Worm (Caenorhabditis elegans) whole organism, L2 larva: Measurements from ENCODE around the gene cutl-11.
A peak's percentile ranks its signal among the peaks of the same experiment; 100 is the strongest.

Source experiments
- C34F6.9 ChIP-seq: fragments of 150-350 bp; optimal IDR thresholded peaks from 2 replicates; lab custom pipeline; 2014; ENCODE audit warnings: missing biosample characterization, missing genetic modification characterization
- F13H6.1 ChIP-seq: sonication (generic microtip); optimal IDR thresholded peaks from 2 replicates; lab custom pipeline; 2016; ENCODE audit warnings: missing genetic modification characterization, missing compliant biosample characterization
- R02D3.7 ChIP-seq: fragments of 150-350 bp; optimal IDR thresholded peaks from 2 replicates; lab custom pipeline; 2014; ENCODE audit warnings: missing biosample characterization, missing genetic modification characterization
- Y55F3AM.14 ChIP-seq: fragments of 200-800 bp; sonication (Bioruptor generic); optimal IDR thresholded peaks from 2 replicates; lab custom pipeline; 2018; ENCODE audit warnings: mild to moderate bottlenecking, missing genetic modification characterization, missing compliant biosample characterization
- ZK546.5 ChIP-seq: sonication (generic microtip); optimal IDR thresholded peaks from 2 replicates; lab custom pipeline; 2017; ENCODE audit warnings: missing biosample characterization, missing genetic modification characterization
- alr-1 ChIP-seq: fragments of 150-350 bp; optimal IDR thresholded peaks from 2 replicates; lab custom pipeline; 2014; ENCODE audit warnings: missing biosample characterization, missing genetic modification characterization
- aly-2 ChIP-seq: fragments of 150-350 bp; optimal IDR thresholded peaks from 2 replicates; lab custom pipeline; 2014; ENCODE audit warnings: missing biosample characterization, missing genetic modification characterization
- ama-1 ChIP-seq: fragments of 150-350 bp; optimal IDR thresholded peaks from 2 replicates; lab custom pipeline; 2018; ENCODE audit warnings: inconsistent platforms
- blmp-1 ChIP-seq: sonication (generic microtip); optimal IDR thresholded peaks from 2 replicates; lab custom pipeline; 2017; ENCODE audit warnings: missing genetic modification characterization, mild to moderate bottlenecking, missing compliant biosample characterization, antibody characterized with exemption, moderate library complexity; ENCODE audit not compliant: insufficient read depth
- ceh-16 ChIP-seq: fragments of 150-350 bp; optimal IDR thresholded peaks from 2 replicates; lab custom pipeline; 2014; ENCODE audit warnings: missing biosample characterization, missing genetic modification characterization
- ceh-82 ChIP-seq: fragments of 150-350 bp; optimal IDR thresholded peaks from 2 replicates; lab custom pipeline; 2014; ENCODE audit warnings: missing biosample characterization, missing genetic modification characterization
- crh-2 ChIP-seq: sonication (generic microtip); optimal IDR thresholded peaks from 2 replicates; lab custom pipeline; 2017; ENCODE audit warnings: missing biosample characterization, missing genetic modification characterization
- dmd-4 ChIP-seq: sonication (generic microtip); optimal IDR thresholded peaks from 2 replicates; lab custom pipeline; 2017; ENCODE audit warnings: missing biosample characterization, missing genetic modification characterization
- egl-27 ChIP-seq: sonication (generic microtip); optimal IDR thresholded peaks from 3 replicates; lab custom pipeline; 2017; ENCODE audit warnings: missing biosample characterization, missing genetic modification reagents, missing genetic modification characterization
- elt-1 ChIP-seq: fragments of 150-350 bp; optimal IDR thresholded peaks from 2 replicates; lab custom pipeline; 2014; ENCODE audit warnings: missing biosample characterization, missing genetic modification characterization
- elt-3 ChIP-seq: sonication (generic microtip); optimal IDR thresholded peaks from 2 replicates; lab custom pipeline; 2017; ENCODE audit warnings: missing biosample characterization, missing genetic modification characterization
- fos-1 ChIP-seq: fragments of 150-350 bp; optimal IDR thresholded peaks from 2 replicates; lab custom pipeline; 2014; ENCODE audit warnings: missing biosample characterization, missing genetic modification characterization
- gmeb-1 ChIP-seq: fragments of 150-350 bp; optimal IDR thresholded peaks from 2 replicates; lab custom pipeline; 2014; ENCODE audit warnings: missing biosample characterization, missing genetic modification characterization
- lin-11 ChIP-seq: fragments of 150-350 bp; sonication (generic microtip); optimal IDR thresholded peaks from 2 replicates; lab custom pipeline; 2014; ENCODE audit warnings: missing biosample characterization, missing genetic modification characterization, inconsistent platforms, mixed read lengths
- lin-13 ChIP-seq: fragments of 150-350 bp; optimal IDR thresholded peaks from 2 replicates; lab custom pipeline; 2014; ENCODE audit warnings: missing biosample characterization, missing genetic modification reagents, missing genetic modification characterization
- lin-39 ChIP-seq: fragments of 150-350 bp; optimal IDR thresholded peaks from 2 replicates; lab custom pipeline; 2014; ENCODE audit warnings: missing biosample characterization, missing genetic modification reagents, missing genetic modification characterization
- lsy-2 ChIP-seq, 2 experiments: fragments of 150-350 bp in 1 of 2; sonication (generic microtip) in 1 of 2; optimal IDR thresholded peaks; 2 replicates each; lab custom pipeline; 2014 to 2017; ENCODE audit warnings: missing biosample characterization in 2 of 2, missing genetic modification characterization in 2 of 2
- mab-5 ChIP-seq: fragments of 150-350 bp; optimal IDR thresholded peaks from 2 replicates; lab custom pipeline; 2014; ENCODE audit warnings: missing biosample characterization, missing genetic modification characterization
- mbf-1 ChIP-seq: sonication (generic microtip); optimal IDR thresholded peaks from 2 replicates; lab custom pipeline; 2017; ENCODE audit warnings: missing biosample characterization, missing genetic modification characterization
- mdl-1 ChIP-seq, 2 experiments: fragments of 150-350 bp in 1 of 2; sonication (generic microtip) in 1 of 2; optimal IDR thresholded peaks; 2 replicates each; lab custom pipeline; 2017; ENCODE audit warnings: missing biosample characterization in 2 of 2, missing genetic modification characterization in 2 of 2
- nhr-10 ChIP-seq: sonication (generic microtip); optimal IDR thresholded peaks from 2 replicates; lab custom pipeline; 2017; ENCODE audit warnings: missing biosample characterization, missing genetic modification characterization
- nhr-11 ChIP-seq: fragments of 150-350 bp; optimal IDR thresholded peaks from 2 replicates; lab custom pipeline; 2014; ENCODE audit warnings: missing biosample characterization, missing genetic modification characterization
- nhr-12 ChIP-seq: fragments of 150-350 bp; optimal IDR thresholded peaks from 2 replicates; lab custom pipeline; 2014; ENCODE audit warnings: missing biosample characterization, missing genetic modification characterization
- nhr-129 ChIP-seq: fragments of 150-350 bp; optimal IDR thresholded peaks from 2 replicates; lab custom pipeline; 2014; ENCODE audit warnings: missing biosample characterization, missing genetic modification characterization
- nhr-21 ChIP-seq: fragments of 150-350 bp; optimal IDR thresholded peaks from 2 replicates; lab custom pipeline; 2014; ENCODE audit warnings: missing biosample characterization, missing genetic modification characterization
- nhr-23 ChIP-seq: fragments of 150-350 bp; optimal IDR thresholded peaks from 2 replicates; lab custom pipeline; 2014; ENCODE audit warnings: missing biosample characterization, missing genetic modification reagents, missing genetic modification characterization
- nhr-237 ChIP-seq: fragments of 150-350 bp; optimal IDR thresholded peaks from 2 replicates; lab custom pipeline; 2014; ENCODE audit warnings: missing biosample characterization, missing genetic modification characterization
- nhr-25 ChIP-seq: fragments of 150-350 bp; sonication (generic microtip); optimal IDR thresholded peaks from 3 replicates; lab custom pipeline; 2014; ENCODE audit warnings: missing biosample characterization, missing genetic modification characterization
- nhr-6 ChIP-seq: fragments of 150-350 bp; optimal IDR thresholded peaks from 2 replicates; lab custom pipeline; 2014; ENCODE audit warnings: missing biosample characterization, missing genetic modification characterization
- nhr-77 ChIP-seq: fragments of 150-350 bp; optimal IDR thresholded peaks from 2 replicates; lab custom pipeline; 2014; ENCODE audit warnings: missing biosample characterization, missing genetic modification characterization
- peb-1 ChIP-seq: fragments of 150-350 bp; optimal IDR thresholded peaks from 2 replicates; lab custom pipeline; 2014; ENCODE audit warnings: missing biosample characterization, missing genetic modification characterization
- sem-4 ChIP-seq: fragments of 150-350 bp; optimal IDR thresholded peaks from 2 replicates; lab custom pipeline; 2014; ENCODE audit warnings: missing biosample characterization, missing genetic modification reagents, missing genetic modification characterization
- skn-1 ChIP-seq: sonication (generic microtip); optimal IDR thresholded peaks from 2 replicates; lab custom pipeline; 2017; ENCODE audit warnings: missing biosample characterization, missing genetic modification characterization
- sma-3 ChIP-seq: sonication (generic microtip); optimal IDR thresholded peaks from 2 replicates; lab custom pipeline; 2016; ENCODE audit warnings: missing genetic modification reagents, missing genetic modification characterization, missing compliant biosample characterization
- sma-9 ChIP-seq, 2 experiments: fragments of 150-350 bp in 1 of 2; sonication (generic microtip) in 1 of 2; optimal IDR thresholded peaks; 2 replicates each; lab custom pipeline; 2014 to 2016; ENCODE audit warnings: missing genetic modification characterization in 2 of 2, mild to moderate bottlenecking in 1 of 2, missing biosample characterization in 1 of 2, missing compliant biosample characterization in 1 of 2, missing genetic modification reagents in 1 of 2, moderate library complexity in 1 of 2
- snpc-4 ChIP-seq: fragments of 150-350 bp; optimal IDR thresholded peaks from 2 replicates; lab custom pipeline; 2014; ENCODE audit warnings: missing biosample characterization, missing genetic modification characterization
- unc-39 ChIP-seq: fragments of 150-350 bp; optimal IDR thresholded peaks from 2 replicates; lab custom pipeline; 2014; ENCODE audit warnings: missing biosample characterization, missing genetic modification characterization
- unc-55 ChIP-seq: fragments of 150-350 bp; sonication (generic microtip); optimal IDR thresholded peaks from 3 replicates; lab custom pipeline; 2014; ENCODE audit warnings: missing biosample characterization, missing genetic modification reagents, missing genetic modification characterization
- unc-62 ChIP-seq: fragments of 150-350 bp; optimal IDR thresholded peaks from 2 replicates; lab custom pipeline; 2014; ENCODE audit warnings: missing biosample characterization, missing genetic modification reagents, missing genetic modification characterization
- zag-1 ChIP-seq: fragments of 150-350 bp; optimal IDR thresholded peaks from 2 replicates; lab custom pipeline; 2014; ENCODE audit warnings: missing biosample characterization, missing genetic modification characterization
- ztf-1 ChIP-seq: fragments of 200-800 bp; sonication (Bioruptor generic); conservative IDR thresholded peaks from 2 replicates; pipeline ENCODE4 v1.3.6; 2022; ENCODE audit warnings: missing genetic modification characterization, missing compliant biosample characterization
- ztf-11 ChIP-seq: sonication (generic microtip); optimal IDR thresholded peaks from 2 replicates; lab custom pipeline; 2017; ENCODE audit warnings: missing biosample characterization, missing genetic modification characterization
- ztf-4 ChIP-seq: fragments of 150-350 bp; optimal IDR thresholded peaks from 2 replicates; lab custom pipeline; 2014; ENCODE audit warnings: missing biosample characterization, missing genetic modification characterization

Gene cutl-11

ce11 chrX:11605214-11605765, 45.4 kb downstream of the cutl-11 start, which contains the start of gene ftt-2:
Gene ftt-2 (minus strand): TSS chrX:11605419.
- TF ChIP-seq ama-1 (lab: Kevin White, UChicago): peak; percentile 89
- no peak for TF ChIP-seq blmp-1 (tag; lab: Kevin White, UChicago)
- no peak for TF ChIP-seq unc-39 (tag; lab: Kevin White, UChicago)
- TF ChIP-seq, all 48 proteins: peak for 1

- peak; percentile 51 for TF ChIP-seq unc-55
- TF ChIP-seq ceh-16 (tag; lab: Kevin White, UChicago): no peak
- no peak for TF ChIP-seq elt-1 (tag; lab: Kevin White, UChicago)
- peak; percentile 88 for TF ChIP-seq ama-1 (lab: Kevin White, UChicago)
- TF ChIP-seq mab-5 (tag; lab: Kevin White, UChicago): peak; percentile 77
- TF ChIP-seq dmd-4 (tag; lab: Kevin White, UChicago): no peak
- peak; percentile 44 for TF ChIP-seq mbf-1
- no peak for TF ChIP-seq egl-27 (tag; lab: Kevin White, UChicago)
- no peak for TF ChIP-seq peb-1 (tag; lab: Kevin White, UChicago)
- TF ChIP-seq nhr-129 (tag; lab: Kevin White, UChicago): peak; percentile 10
- no peak for TF ChIP-seq elt-3 (tag; lab: Kevin White, UChicago)
- no peak for TF ChIP-seq snpc-4 (tag; lab: Kevin White, UChicago)
- TF ChIP-seq aly-2: no peak
- TF ChIP-seq nhr-77 (tag; lab: Kevin White, UChicago): peak; percentile 4
- no peak for TF ChIP-seq skn-1 (tag; lab: Kevin White, UChicago)
- peak; percentile 7 for TF ChIP-seq nhr-10 (tag; lab: Kevin White, UChicago)
- TF ChIP-seq blmp-1 (tag; lab: Kevin White, UChicago): peak; percentile 9
- no peak for TF ChIP-seq unc-62 (GFP tag; lab: Kevin White, UChicago)
- TF ChIP-seq lin-39 (tag; lab: Kevin White, UChicago): no peak
- TF ChIP-seq F13H6.1 (tag; lab: Kevin White, UChicago): peak; percentile 34
- TF ChIP-seq lin-13 (GFP tag; lab: Kevin White, UChicago): peak; percentile 81
- no peak for TF ChIP-seq ceh-82 (tag; lab: Kevin White, UChicago)
- no peak for TF ChIP-seq nhr-23 (tag; lab: Kevin White, UChicago)
- no peak for TF ChIP-seq ZK546.5 (tag; lab: Kevin White, UChicago)
- TF ChIP-seq ztf-1: no peak
- TF ChIP-seq gmeb-1: peak; percentile 30
- peak; percentile 68 for TF ChIP-seq crh-2
- peak; percentile 49 for TF ChIP-seq C34F6.9 (tag; lab: Kevin White, UChicago)
- TF ChIP-seq mdl-1 (tag; optimal IDR thresholded peaks at IDR 0.05; lab: Kevin White, UChicago): no peak
- no peak for TF ChIP-seq ztf-11 (tag; lab: Kevin White, UChicago)
- TF ChIP-seq nhr-21 (tag; lab: Kevin White, UChicago): peak; percentile 32
- no peak for TF ChIP-seq fos-1 (tag; lab: Kevin White, UChicago)
- TF ChIP-seq zag-1 (tag; lab: Kevin White, UChicago): peak; percentile 44
- TF ChIP-seq alr-1 (tag; lab: Kevin White, UChicago): no peak
- peak; percentile 51 for TF ChIP-seq sma-3
- TF ChIP-seq sma-9 (GFP tag; optimal IDR thresholded peaks at IDR 0.05; lab: Kevin White, UChicago): no peak
- TF ChIP-seq sma-9 (tag; optimal IDR thresholded peaks at IDR 0.05; lab: Kevin White, UChicago): no peak
- peak; percentile 91 for TF ChIP-seq ztf-4
- TF ChIP-seq Y55F3AM.14 (GFP tag; lab: Kevin White, UChicago): peak; percentile 47
- no peak for TF ChIP-seq nhr-11
- TF ChIP-seq lsy-2 (tag; optimal IDR thresholded peaks at IDR 0.05; lab: Kevin White, UChicago): peak; percentile 47 to 75
- peak; percentile 69 for TF ChIP-seq nhr-6
- TF ChIP-seq nhr-25 (tag; lab: Kevin White, UChicago): peak; percentile 77
- no peak for TF ChIP-seq R02D3.7 (tag; lab: Kevin White, UChicago)
- TF ChIP-seq lin-11: no peak
- TF ChIP-seq nhr-237 (tag; lab: Kevin White, UChicago): no peak
- no peak for TF ChIP-seq nhr-12 (tag; lab: Kevin White, UChicago)
- TF ChIP-seq sem-4: peak; percentile 17
- no peak for TF ChIP-seq unc-39 (tag; lab: Kevin White, UChicago)
Observed at ce11 chrX:11603234-11604108, 47.2 kb downstream of the cutl-11 start.
